Fruit fly (Drosophila melanogaster) whole organism, embryonic: Measurements from ENCODE around the gene Exd2.
A peak's percentile ranks its signal among the peaks of the same experiment; 100 is the strongest.

Experiments
- Bdp1 ChIP-seq: fragments of 200-800 bp; sonication (Bioruptor generic); optimal IDR thresholded peaks from 3 replicates; lab custom pipeline; 2016; ENCODE audit warnings: missing biosample characterization, missing genetic modification characterization
- CG11695 ChIP-seq: fragments of 200-800 bp; sonication (Bioruptor generic); IDR thresholded peaks from 3 replicates; pipeline ENCODE4 v1.3.6; 2022; ENCODE audit warnings: missing biosample characterization, missing genetic modification characterization
- CG14050 ChIP-seq: fragments of 200-800 bp; sonication (Bioruptor generic); IDR thresholded peaks from 3 replicates; pipeline ENCODE4 v1.3.6; 2022; ENCODE audit warnings: missing biosample characterization, missing genetic modification characterization
- CG14860 ChIP-seq: fragments of 200-800 bp; sonication (Bioruptor generic); IDR thresholded peaks from 3 replicates; pipeline ENCODE4 v1.3.6; 2022; ENCODE audit warnings: missing biosample characterization, missing genetic modification characterization; ENCODE audit not compliant: partially characterized antibody
- CG1529 ChIP-seq: fragments of 200-800 bp; sonication (Bioruptor generic); optimal IDR thresholded peaks from 3 replicates; lab custom pipeline; 2018; ENCODE audit warnings: missing biosample characterization, missing genetic modification characterization
- CG1603 ChIP-seq: fragments of 200-800 bp; sonication (Bioruptor generic); optimal IDR thresholded peaks from 2 replicates; lab custom pipeline; 2019; ENCODE audit warnings: missing biosample characterization, mild to moderate bottlenecking, missing genetic modification characterization, moderate library complexity
- CG17612 ChIP-seq: fragments of 200-800 bp; sonication (Bioruptor generic); IDR thresholded peaks from 2 replicates; pipeline ENCODE4 v1.3.6; 2022; ENCODE audit warnings: missing biosample characterization, missing genetic modification characterization
- CG2202 ChIP-seq: fragments of 200-800 bp; sonication (Bioruptor generic); optimal IDR thresholded peaks from 2 replicates; lab custom pipeline; 2018; ENCODE audit warnings: missing biosample characterization, mild to moderate bottlenecking, missing genetic modification characterization
- CG2875 ChIP-seq: fragments of 200-800 bp; sonication (Bioruptor generic); optimal IDR thresholded peaks from 2 replicates; lab custom pipeline; 2017; ENCODE audit warnings: missing biosample characterization, mild to moderate bottlenecking, missing genetic modification characterization, missing genetic modification reagents
- CG3163 ChIP-seq: fragments of 200-800 bp; sonication (Bioruptor generic); optimal IDR thresholded peaks from 3 replicates; lab custom pipeline; 2016; ENCODE audit warnings: missing biosample characterization, missing genetic modification characterization
- CG32772 ChIP-seq: fragments of 200-800 bp; sonication (Bioruptor generic); IDR thresholded peaks from 2 replicates; pipeline ENCODE4 v1.3.6; 2022; ENCODE audit warnings: missing biosample characterization, missing genetic modification characterization
- CG3847 ChIP-seq: fragments of 200-800 bp; sonication (Bioruptor generic); IDR thresholded peaks from 2 replicates; pipeline ENCODE4 v1.3.6; 2022; ENCODE audit warnings: missing biosample characterization, missing genetic modification characterization
- CG3995 ChIP-seq: fragments of 200-800 bp; sonication (Bioruptor generic); optimal IDR thresholded peaks from 3 replicates; lab custom pipeline; 2016; ENCODE audit warnings: missing biosample characterization, missing genetic modification characterization
- CG4282 ChIP-seq: fragments of 200-800 bp; sonication (Bioruptor generic); optimal IDR thresholded peaks from 2 replicates; lab custom pipeline; 2016; ENCODE audit warnings: missing biosample characterization, missing genetic modification characterization
- CG4617 ChIP-seq: fragments of 200-800 bp; sonication (Bioruptor generic); optimal IDR thresholded peaks from 3 replicates; lab custom pipeline; 2016; ENCODE audit warnings: missing biosample characterization, missing genetic modification characterization, borderline replicate concordance
- CG4854 ChIP-seq: fragments of 200-800 bp; sonication (Bioruptor generic); optimal IDR thresholded peaks from 2 replicates; lab custom pipeline; 2016; ENCODE audit warnings: missing biosample characterization, missing genetic modification characterization, inconsistent platforms
- CG6683 ChIP-seq: fragments of 200-800 bp; sonication (Bioruptor generic); optimal IDR thresholded peaks from 2 replicates; lab custom pipeline; 2017; ENCODE audit warnings: missing biosample characterization, mild to moderate bottlenecking, missing genetic modification characterization, missing genetic modification reagents
- CG6689 ChIP-seq: fragments of 200-800 bp; sonication (Bioruptor generic); IDR thresholded peaks from 2 replicates; pipeline ENCODE4 v1.3.6; 2022; ENCODE audit warnings: missing biosample characterization, missing genetic modification characterization
- CG6765 ChIP-seq: fragments of 200-800 bp; sonication (Bioruptor generic); optimal IDR thresholded peaks from 3 replicates; lab custom pipeline; 2017; ENCODE audit warnings: missing biosample characterization, mild to moderate bottlenecking, missing genetic modification characterization
- CG7271 ChIP-seq: fragments of 200-800 bp; sonication (Bioruptor generic); optimal IDR thresholded peaks from 2 replicates; lab custom pipeline; 2018; ENCODE audit warnings: missing biosample characterization, mild to moderate bottlenecking, missing genetic modification characterization, moderate library complexity
- CG7745 ChIP-seq: fragments of 200-800 bp; sonication (Bioruptor generic); optimal IDR thresholded peaks from 2 replicates; lab custom pipeline; 2018; ENCODE audit warnings: missing biosample characterization, mild to moderate bottlenecking, missing genetic modification characterization, moderate library complexity
- CG7963 ChIP-seq: fragments of 200-800 bp; sonication (Bioruptor generic); IDR thresholded peaks from 3 replicates; pipeline ENCODE4 v1.3.6; 2022; ENCODE audit warnings: missing biosample characterization, missing genetic modification characterization; ENCODE audit not compliant: partially characterized antibody
- CG8290 ChIP-seq, 3 experiments: fragments of 200-800 bp; sonication (Bioruptor generic); optimal IDR thresholded peaks; 2 replicates each; lab custom pipeline; 2016 to 2019; ENCODE audit warnings: missing biosample characterization in 3 of 3, missing genetic modification characterization in 3 of 3, mild to moderate bottlenecking in 2 of 3, moderate library complexity in 1 of 3
- CG8478 ChIP-seq: fragments of >200 bp; optimal IDR thresholded peaks from 2 replicates; lab custom pipeline; 2018
- CG9727 ChIP-seq: fragments of 200-800 bp; sonication (Bioruptor generic); optimal IDR thresholded peaks from 3 replicates; lab custom pipeline; 2017; ENCODE audit warnings: missing biosample characterization, mild to moderate bottlenecking, missing genetic modification characterization
- CG9797 ChIP-seq: fragments of 200-800 bp; sonication (Bioruptor generic); optimal IDR thresholded peaks from 3 replicates; lab custom pipeline; 2018; ENCODE audit warnings: missing biosample characterization, mild to moderate bottlenecking, missing genetic modification characterization
- Chrac-16 ChIP-seq: fragments of 200-800 bp; sonication (Bioruptor generic); optimal IDR thresholded peaks from 3 replicates; lab custom pipeline; 2016; ENCODE audit warnings: missing biosample characterization, missing genetic modification characterization
- Dip2 ChIP-seq: fragments of 200-800 bp; sonication (Bioruptor generic); IDR thresholded peaks from 2 replicates; pipeline ENCODE4 v1.3.6; 2022; ENCODE audit warnings: missing biosample characterization, missing genetic modification characterization
- Ets97D ChIP-seq: fragments of 200-800 bp; sonication (Bioruptor generic); optimal IDR thresholded peaks from 3 replicates; lab custom pipeline; 2016; ENCODE audit warnings: missing biosample characterization, missing genetic modification characterization
- HLHmδ ChIP-seq: fragments of 200-800 bp; sonication (Bioruptor generic); optimal IDR thresholded peaks from 2 replicates; lab custom pipeline; 2018; ENCODE audit warnings: missing biosample characterization, mild to moderate bottlenecking, missing genetic modification characterization, moderate library complexity
- Hey ChIP-seq: fragments of 200-800 bp; sonication (Bioruptor generic); optimal IDR thresholded peaks from 3 replicates; lab custom pipeline; 2018; ENCODE audit warnings: missing biosample characterization, mild to moderate bottlenecking, missing genetic modification characterization
- Hsf ChIP-seq: fragments of 200-800 bp; sonication (Bioruptor generic); optimal IDR thresholded peaks from 3 replicates; lab custom pipeline; 2016; ENCODE audit warnings: missing biosample characterization, missing genetic modification characterization
- MTF-1 ChIP-seq: fragments of 200-800 bp; sonication (Bioruptor generic); optimal IDR thresholded peaks from 2 replicates; lab custom pipeline; 2018; ENCODE audit warnings: missing biosample characterization, mild to moderate bottlenecking, missing genetic modification characterization, borderline replicate concordance
- NC2β ChIP-seq: fragments of 200-800 bp; sonication (Bioruptor generic); optimal IDR thresholded peaks from 2 replicates; lab custom pipeline; 2016; ENCODE audit warnings: missing biosample characterization, missing genetic modification characterization
- NFAT ChIP-seq: fragments of 200-800 bp; sonication (Bioruptor generic); IDR thresholded peaks from 2 replicates; pipeline ENCODE4 v1.3.6; 2022; ENCODE audit warnings: missing biosample characterization, missing genetic modification characterization
- Nf-YA ChIP-seq: fragments of 200-800 bp; sonication (Bioruptor generic); IDR thresholded peaks from 2 replicates; pipeline ENCODE4 v1.3.6; 2022; ENCODE audit warnings: missing biosample characterization, missing genetic modification characterization
- Oaz ChIP-seq: fragments of 200-800 bp; sonication (Bioruptor generic); IDR thresholded peaks from 2 replicates; pipeline ENCODE4 v1.3.6; 2022; ENCODE audit warnings: missing biosample characterization, missing genetic modification characterization
- Pdp1 ChIP-seq, 2 experiments: fragments of 200-800 bp; sonication (Bioruptor generic); optimal IDR thresholded peaks; 3 replicates each; lab custom pipeline; 2016; ENCODE audit warnings: missing biosample characterization in 2 of 2, missing genetic modification characterization in 2 of 2, mild to moderate bottlenecking in 1 of 2, moderate library complexity in 1 of 2
- Rx ChIP-seq: fragments of 200-800 bp; sonication (Bioruptor generic); IDR thresholded peaks from 2 replicates; pipeline ENCODE4 v1.3.6; 2022; ENCODE audit warnings: missing biosample characterization, missing genetic modification characterization
- aop ChIP-seq: fragments of 200-800 bp; sonication (Bioruptor generic); IDR thresholded peaks from 2 replicates; pipeline ENCODE4 v1.3.6; 2022; ENCODE audit warnings: missing biosample characterization, missing genetic modification characterization
- ash1 ChIP-seq: fragments of 200-800 bp; sonication (Bioruptor generic); optimal IDR thresholded peaks from 2 replicates; lab custom pipeline; 2018; ENCODE audit warnings: missing biosample characterization, mild to moderate bottlenecking, missing genetic modification characterization
- bbx ChIP-seq: fragments of 200-800 bp; sonication (Bioruptor generic); IDR thresholded peaks from 2 replicates; pipeline ENCODE4 v1.3.6; 2022; ENCODE audit warnings: missing biosample characterization, missing genetic modification characterization; ENCODE audit not compliant: partially characterized antibody
- br ChIP-seq: fragments of >200 bp; optimal IDR thresholded peaks from 2 replicates; lab custom pipeline; 2017
- exex ChIP-seq: fragments of 200-800 bp; sonication (Bioruptor generic); optimal IDR thresholded peaks from 4 replicates; lab custom pipeline; 2018; ENCODE audit warnings: missing biosample characterization, mild to moderate bottlenecking, missing genetic modification characterization, moderate library complexity
- fru ChIP-seq: fragments of >200 bp; optimal IDR thresholded peaks from 2 replicates; lab custom pipeline; 2017
- hbn ChIP-seq: fragments of 200-800 bp; sonication (Bioruptor generic); IDR thresholded peaks from 2 replicates; pipeline ENCODE4 v1.3.6; 2022; ENCODE audit warnings: missing biosample characterization, missing genetic modification characterization; ENCODE audit not compliant: partially characterized antibody
- seq ChIP-seq: fragments of 200-800 bp; sonication (Bioruptor generic); IDR thresholded peaks from 2 replicates; pipeline ENCODE4 v1.3.6; 2022; ENCODE audit warnings: missing biosample characterization, missing genetic modification characterization
- slp2 ChIP-seq: fragments of 200-800 bp; sonication (Bioruptor generic); optimal IDR thresholded peaks from 2 replicates; lab custom pipeline; 2016; ENCODE audit warnings: missing biosample characterization, missing genetic modification characterization
- sob ChIP-seq: fragments of 200-800 bp; sonication (Bioruptor generic); IDR thresholded peaks from 2 replicates; pipeline ENCODE4 v1.3.6; 2022; ENCODE audit warnings: missing biosample characterization, missing genetic modification characterization
- tna ChIP-seq: fragments of 200-800 bp; sonication (Bioruptor generic); IDR thresholded peaks from 2 replicates; pipeline ENCODE4 v1.3.6; 2022; ENCODE audit warnings: missing biosample characterization, missing genetic modification characterization; ENCODE audit not compliant: partially characterized antibody
- twi ChIP-seq: fragments of 200-800 bp; optimal IDR thresholded peaks from 2 replicates; lab custom pipeline; 2019; ENCODE audit warnings: missing biosample characterization, mild to moderate bottlenecking, missing genetic modification characterization, moderate library complexity

Gene Exd2

dm6 chr3R:11431395-11431977 lies 4.0 kb downstream of the Exd2 start, which contains the start of the genes RpL24-like and CG5276 (continued):
- no peak for TF ChIP-seq CG11695 (GFP tag; lab: Robert Waterston, UW)
- TF ChIP-seq CG7963 (GFP tag; lab: Robert Waterston, UW): 0 out of 3 replicates have a peak, but pooled peaks have one; percentile 12
- no peak for TF ChIP-seq Hsf (GFP tag; lab: Kevin White, UChicago)
- no peak for TF ChIP-seq CG1529 (GFP tag; lab: Kevin White, UChicago)
- TF ChIP-seq HLHmδ (GFP tag; lab: Kevin White, UChicago): peak; percentile 67
- TF ChIP-seq hbn (GFP tag; lab: Robert Waterston, UW): peak; percentile 59
- TF ChIP-seq CG7745 (tag; lab: Kevin White, UChicago): no peak
- TF ChIP-seq CG9727 (GFP tag; lab: Kevin White, UChicago): peak; percentile 46
- peak; percentile 56 for TF ChIP-seq CG4617 (GFP tag; lab: Kevin White, UChicago)
- peak; percentile 34; the same call in 1 of the 2 replicates for TF ChIP-seq bbx
- no peak for TF ChIP-seq CG7271
- TF ChIP-seq MTF-1 (GFP tag; lab: Kevin White, UChicago): no peak
- TF ChIP-seq exex (tag; lab: Kevin White, UChicago): no peak
- no peak for TF ChIP-seq ash1 (GFP tag; lab: Kevin White, UChicago)
- TF ChIP-seq slp2 (GFP tag; lab: Kevin White, UChicago): no peak
- TF ChIP-seq CG3163 (GFP tag; lab: Kevin White, UChicago): no peak
- no peak for TF ChIP-seq Oaz (GFP tag; lab: Robert Waterston, UW)
- TF ChIP-seq CG14050 (GFP tag; lab: Robert Waterston, UW): no peak
- TF ChIP-seq CG9797 (GFP tag; lab: Kevin White, UChicago): peak; percentile 99
- no peak for TF ChIP-seq CG8478
- no peak for TF ChIP-seq NC2β (GFP tag; lab: Kevin White, UChicago)
- TF ChIP-seq CG17612 (GFP tag; lab: Robert Waterston, UW): no peak
- TF ChIP-seq CG4282 (GFP tag; lab: Kevin White, UChicago): no peak
- TF ChIP-seq NFAT (GFP tag; lab: Robert Waterston, UW): no peak
- no peak for TF ChIP-seq CG2202 (tag; lab: Kevin White, UChicago)
- TF ChIP-seq aop (GFP tag; lab: Robert Waterston, UW): no peak
- TF ChIP-seq CG14860 (GFP tag; lab: Robert Waterston, UW): peak; percentile 52; the same call in 1 of the 3 replicates
- TF ChIP-seq CG6683: no peak
- no peak for TF ChIP-seq Dip2 (GFP tag; lab: Robert Waterston, UW)
- no peak for TF ChIP-seq CG8290 (GFP tag; optimal IDR thresholded peaks at IDR 0.05; lab: Kevin White, UChicago)
- TF ChIP-seq CG8290 (tag; optimal IDR thresholded peaks at IDR 0.05; lab: Kevin White, UChicago): no peak
- TF ChIP-seq CG6765: no peak
- no peak for TF ChIP-seq tna (GFP tag; lab: Robert Waterston, UW)
- TF ChIP-seq CG6689 (GFP tag; lab: Robert Waterston, UW): no peak
- TF ChIP-seq CG3995 (GFP tag; lab: Kevin White, UChicago): peak; percentile 28
- no peak for TF ChIP-seq CG2875 (GFP tag; lab: Kevin White, UChicago)
- TF ChIP-seq Rx (GFP tag; lab: Robert Waterston, UW): no peak
- no peak for TF ChIP-seq Hey (tag; lab: Kevin White, UChicago)
- no peak for TF ChIP-seq br (lab: Kevin White, UChicago)
- peak; percentile 83 for TF ChIP-seq CG1603 (tag; lab: Kevin White, UChicago)
- peak in 1 of 2 experiments; percentile 37 for TF ChIP-seq Pdp1 (GFP tag; optimal IDR thresholded peaks at IDR 0.05; lab: Kevin White, UChicago)
- no peak for TF ChIP-seq Nf-YA (GFP tag; lab: Robert Waterston, UW)
- no peak for TF ChIP-seq CG4854 (GFP tag; lab: Kevin White, UChicago)
- TF ChIP-seq Chrac-16 (GFP tag; lab: Kevin White, UChicago): no peak
- TF ChIP-seq twi: peak; percentile 60
- no peak for TF ChIP-seq CG3847 (GFP tag; lab: Robert Waterston, UW)
- TF ChIP-seq Bdp1 (GFP tag; lab: Kevin White, UChicago): no peak
- TF ChIP-seq sob (GFP tag; lab: Robert Waterston, UW): no peak; the same call in 1 of the 2 replicates
- TF ChIP-seq CG32772 (GFP tag; lab: Robert Waterston, UW): no peak
- TF ChIP-seq seq (GFP tag; lab: Robert Waterston, UW): no peak
- TF ChIP-seq fru (lab: Kevin White, UChicago): no peak
- TF ChIP-seq Ets97D (GFP tag; lab: Kevin White, UChicago): peak; percentile 59
